Fruit fly (Drosophila melanogaster): ENCODE data around the gene Naa40.

Gene Naa40

DNA sequence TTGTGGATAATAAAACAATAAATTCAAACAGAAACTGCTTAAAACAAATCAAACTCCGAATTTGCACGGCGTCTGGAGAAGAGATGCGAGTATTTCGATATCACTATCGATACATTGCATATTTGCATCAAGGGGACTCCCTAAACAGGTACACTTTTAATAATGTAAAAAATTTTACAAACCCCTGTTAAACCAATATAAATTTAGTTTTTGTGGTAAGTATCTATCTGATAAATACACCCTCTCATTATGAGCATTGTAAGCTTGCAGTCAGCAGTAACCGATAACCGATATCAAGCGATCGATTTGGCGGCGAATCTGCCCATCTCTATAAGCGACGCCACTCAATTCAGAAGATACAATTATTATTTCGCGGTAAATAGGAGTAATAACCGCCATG, 49.4 kb downstream of the Naa40 start, which contains the start of the genes Bub3 and Cap-D2 (continued):
- TF ChIP-seq Blimp-1 (GFP tag; optimal IDR thresholded peaks at IDR 0.05), result peak; percentile 63
- TF ChIP-seq gfzf (GFP tag; optimal IDR thresholded peaks at IDR 0.05), result peak; percentile 20
- TF ChIP-seq fd64A (GFP tag; optimal IDR thresholded peaks at IDR 0.05), result no peak
- TF ChIP-seq CG9437 (GFP tag; optimal IDR thresholded peaks at IDR 0.05), result peak; percentile 31
- no peak for TF ChIP-seq ftz-f1 (GFP tag; optimal IDR thresholded peaks at IDR 0.05)
- TF ChIP-seq CG10147 (GFP tag; optimal IDR thresholded peaks at IDR 0.05), result no peak
- peak; percentile 57 for TF ChIP-seq CG12942 (GFP tag; optimal IDR thresholded peaks at IDR 0.05)
- peak; percentile 67 for TF ChIP-seq CG10979 (tag; optimal IDR thresholded peaks at IDR 0.05)
- TF ChIP-seq CG17912 (GFP tag; optimal IDR thresholded peaks at IDR 0.05), result no peak
- TF ChIP-seq CG7372 (GFP tag; IDR thresholded peaks at IDR 0.05), result peak; percentile 57
- peak; percentile 35; the same call in 1 of the 2 replicates for TF ChIP-seq Oaz (GFP tag; IDR thresholded peaks at IDR 0.05)
- TF ChIP-seq CG3281 (GFP tag; optimal IDR thresholded peaks at IDR 0.05), result no peak
- TF ChIP-seq CG12744 (GFP tag; optimal IDR thresholded peaks at IDR 0.05), result peak; percentile 53
- TF ChIP-seq Dek (tag; optimal IDR thresholded peaks at IDR 0.05), result peak; percentile 15
- TF ChIP-seq Gug (GFP tag; IDR thresholded peaks at IDR 0.05), result peak; percentile 63; the same call in 3 of the 4 replicates
- no peak for TF ChIP-seq CG10543 (GFP tag; optimal IDR thresholded peaks at IDR 0.05)
- TF ChIP-seq pb (GFP tag; optimal IDR thresholded peaks at IDR 0.05), result peak; percentile 28
- TF ChIP-seq danr (GFP tag; IDR thresholded peaks at IDR 0.05), result 0 out of 2 replicates have a peak, but pooled peaks have one; percentile 12
- peak; percentile 72 for TF ChIP-seq Ada2b (GFP tag; IDR thresholded peaks at IDR 0.05)
- TF ChIP-seq ac (GFP tag; optimal IDR thresholded peaks at IDR 0.05), result no peak
- TF ChIP-seq CG12769 (tag; optimal IDR thresholded peaks at IDR 0.05), result no peak
- peak; percentile 34; the same call in 1 of the 2 replicates for TF ChIP-seq Rx (GFP tag; IDR thresholded peaks at IDR 0.05)
- TF ChIP-seq CG4404 (GFP tag; IDR thresholded peaks at IDR 0.05), result peak; percentile 45
- TF ChIP-seq MESR4 (GFP tag; optimal IDR thresholded peaks at IDR 0.05), result peak; percentile 42
- peak; percentile 44 for TF ChIP-seq E2f1 (GFP tag; IDR thresholded peaks at IDR 0.05)
